Fruit fly (Drosophila melanogaster) whole organism, embryonic: Measurements from ENCODE around the gene CG15283.

Source experiments
- Bgb ChIP-seq: fragments of 200-800 bp; sonication (Bioruptor generic); IDR thresholded peaks from 2 replicates; pipeline ENCODE4 v1.3.6; 2022; ENCODE audit warnings: missing biosample characterization, missing genetic modification characterization; ENCODE audit not compliant: partially characterized antibody
- CG10267 ChIP-seq: fragments of 200-800 bp; sonication (Bioruptor generic); optimal IDR thresholded peaks from 2 replicates; lab custom pipeline; 2018; ENCODE audit warnings: missing biosample characterization, mild to moderate bottlenecking, missing genetic modification characterization, moderate library complexity
- CG10366 ChIP-seq: fragments of 200-800 bp; sonication (Bioruptor generic); IDR thresholded peaks from 2 replicates; pipeline ENCODE4 v1.3.6; 2022; ENCODE audit warnings: missing biosample characterization, missing genetic modification characterization
- CG11085 ChIP-seq: fragments of 200-800 bp; sonication (Bioruptor generic); IDR thresholded peaks from 2 replicates; pipeline ENCODE4 v1.3.6; 2022; ENCODE audit warnings: missing biosample characterization, missing genetic modification characterization
- CG11696 ChIP-seq: fragments of 200-800 bp; sonication (Bioruptor generic); IDR thresholded peaks from 2 replicates; pipeline ENCODE4 v1.3.6; 2022; ENCODE audit warnings: missing biosample characterization, missing genetic modification characterization
- CG12104 ChIP-seq: fragments of 200-800 bp; sonication (Bioruptor generic); optimal IDR thresholded peaks from 3 replicates; lab custom pipeline; 2016; ENCODE audit warnings: missing biosample characterization, missing genetic modification characterization
- CG12299 ChIP-seq: fragments of 200-800 bp; sonication (Bioruptor generic); optimal IDR thresholded peaks from 2 replicates; lab custom pipeline; 2018; ENCODE audit warnings: missing biosample characterization, mild to moderate bottlenecking, missing genetic modification characterization
- CG1603 ChIP-seq: fragments of 200-800 bp; sonication (Bioruptor generic); optimal IDR thresholded peaks from 2 replicates; lab custom pipeline; 2019; ENCODE audit warnings: missing biosample characterization, mild to moderate bottlenecking, missing genetic modification characterization, moderate library complexity
- CG16813 ChIP-seq: fragments of 200-800 bp; sonication (Bioruptor generic); IDR thresholded peaks from 3 replicates; pipeline ENCODE4 v1.3.6; 2022; ENCODE audit warnings: missing biosample characterization, missing genetic modification characterization; ENCODE audit not compliant: partially characterized antibody
- CG31365 ChIP-seq: fragments of 200-800 bp; sonication (Bioruptor generic); optimal IDR thresholded peaks from 2 replicates; lab custom pipeline; 2018; ENCODE audit warnings: missing biosample characterization, mild to moderate bottlenecking, missing genetic modification characterization
- CG31388 ChIP-seq: fragments of 200-800 bp; sonication (Bioruptor generic); optimal IDR thresholded peaks from 2 replicates; lab custom pipeline; 2016; ENCODE audit warnings: missing biosample characterization, missing genetic modification characterization
- CG34376 ChIP-seq: fragments of 200-800 bp; sonication (Bioruptor generic); optimal IDR thresholded peaks from 2 replicates; lab custom pipeline; 2018; ENCODE audit warnings: missing biosample characterization, mild to moderate bottlenecking, missing genetic modification characterization
- CG43689 ChIP-seq: fragments of 200-800 bp; sonication (Bioruptor generic); IDR thresholded peaks from 2 replicates; pipeline ENCODE4 v1.3.6; 2022; ENCODE audit warnings: missing biosample characterization, missing genetic modification characterization
- CG6813 ChIP-seq: fragments of 200-800 bp; sonication (Bioruptor generic); optimal IDR thresholded peaks from 2 replicates; lab custom pipeline; 2017; ENCODE audit warnings: missing biosample characterization, missing genetic modification characterization, mild to moderate bottlenecking, moderate library complexity, missing genetic modification reagents
- CG7786 ChIP-seq: fragments of 200-800 bp; sonication (Bioruptor generic); optimal IDR thresholded peaks from 2 replicates; lab custom pipeline; 2016; ENCODE audit warnings: missing biosample characterization, missing genetic modification characterization
- CG7928 ChIP-seq: fragments of 200-800 bp; sonication (Bioruptor generic); optimal IDR thresholded peaks from 2 replicates; lab custom pipeline; 2017; ENCODE audit warnings: missing biosample characterization, mild to moderate bottlenecking, missing genetic modification characterization
- CG7987 ChIP-seq: fragments of 200-800 bp; sonication (Bioruptor generic); optimal IDR thresholded peaks from 2 replicates; lab custom pipeline; 2018; ENCODE audit warnings: missing biosample characterization, mild to moderate bottlenecking, missing genetic modification characterization, moderate library complexity
- CG8281 ChIP-seq: fragments of 200-800 bp; sonication (Bioruptor generic); optimal IDR thresholded peaks from 2 replicates; lab custom pipeline; 2018; ENCODE audit warnings: missing biosample characterization, mild to moderate bottlenecking, missing genetic modification characterization, moderate library complexity
- D19A ChIP-seq: fragments of 200-800 bp; optimal IDR thresholded peaks from 3 replicates; lab custom pipeline; 2019; ENCODE audit warnings: missing biosample characterization, mild to moderate bottlenecking, missing genetic modification characterization, moderate library complexity
- Dad ChIP-seq: fragments of 200-800 bp; sonication (Bioruptor generic); optimal IDR thresholded peaks from 3 replicates; lab custom pipeline; 2016; ENCODE audit warnings: missing biosample characterization, missing genetic modification characterization
- Dek ChIP-seq: fragments of 200-800 bp; sonication (Bioruptor generic); optimal IDR thresholded peaks from 3 replicates; lab custom pipeline; 2019; ENCODE audit warnings: missing biosample characterization, mild to moderate bottlenecking, missing genetic modification characterization, moderate library complexity
- Gug ChIP-seq: fragments of 200-800 bp; sonication (Bioruptor generic); IDR thresholded peaks from 4 replicates; pipeline ENCODE4 v1.3.6; 2022; ENCODE audit warnings: missing biosample characterization, missing genetic modification characterization
- HmgD ChIP-seq: fragments of 200-800 bp; sonication (Bioruptor generic); optimal IDR thresholded peaks from 3 replicates; lab custom pipeline; 2016; ENCODE audit warnings: missing biosample characterization, missing genetic modification characterization
- Hr78 ChIP-seq, 2 experiments: fragments of 200-800 bp in 1 of 2; fragments of >200 bp in 1 of 2; sonication (Bioruptor generic) in 1 of 2; optimal IDR thresholded peaks; 2 replicates each; lab custom pipeline; 2017 to 2019; ENCODE audit warnings: missing biosample characterization in 2 of 2, missing genetic modification characterization in 2 of 2, mild to moderate bottlenecking in 1 of 2, moderate library complexity in 1 of 2
- Nf-YA ChIP-seq: fragments of 200-800 bp; sonication (Bioruptor generic); IDR thresholded peaks from 2 replicates; pipeline ENCODE4 v1.3.6; 2022; ENCODE audit warnings: missing biosample characterization, missing genetic modification characterization
- Nf-YB ChIP-seq: fragments of 200-800 bp; sonication (Bioruptor generic); optimal IDR thresholded peaks from 3 replicates; lab custom pipeline; 2019; ENCODE audit warnings: missing biosample characterization, mild to moderate bottlenecking, missing genetic modification characterization, moderate library complexity
- Oli ChIP-seq: fragments of 200-800 bp; sonication (Bioruptor generic); optimal IDR thresholded peaks from 2 replicates; lab custom pipeline; 2018; ENCODE audit warnings: missing biosample characterization, mild to moderate bottlenecking, missing genetic modification characterization, moderate library complexity
- Pdp1 ChIP-seq, 2 experiments: fragments of 200-800 bp; sonication (Bioruptor generic); optimal IDR thresholded peaks; 3 replicates each; lab custom pipeline; 2016; ENCODE audit warnings: missing biosample characterization in 2 of 2, missing genetic modification characterization in 2 of 2, mild to moderate bottlenecking in 1 of 2, moderate library complexity in 1 of 2
- Spps ChIP-seq: fragments of 200-800 bp; sonication (Bioruptor generic); optimal IDR thresholded peaks from 2 replicates; lab custom pipeline; 2018; ENCODE audit warnings: missing biosample characterization, mild to moderate bottlenecking, missing genetic modification characterization
- Sry-β ChIP-seq: fragments of 200-800 bp; sonication (Bioruptor generic); optimal IDR thresholded peaks from 2 replicates; lab custom pipeline; 2018; ENCODE audit warnings: missing biosample characterization, mild to moderate bottlenecking, missing genetic modification characterization, moderate library complexity
- TFAM ChIP-seq: fragments of 200-800 bp; sonication (Bioruptor generic); optimal IDR thresholded peaks from 2 replicates; lab custom pipeline; 2017; ENCODE audit warnings: missing biosample characterization, missing genetic modification characterization, inconsistent platforms
- az2 ChIP-seq: fragments of 200-800 bp; sonication (Bioruptor generic); optimal IDR thresholded peaks from 3 replicates; lab custom pipeline; 2016; ENCODE audit warnings: missing biosample characterization, missing genetic modification characterization
- caup ChIP-seq: fragments of 200-800 bp; sonication (Bioruptor generic); optimal IDR thresholded peaks from 3 replicates; lab custom pipeline; 2017; ENCODE audit warnings: missing biosample characterization, mild to moderate bottlenecking, missing genetic modification characterization, moderate library complexity; ENCODE audit not compliant: severe bottlenecking
- cg ChIP-seq: fragments of 200-800 bp; sonication (Bioruptor generic); optimal IDR thresholded peaks from 3 replicates; lab custom pipeline; 2019; ENCODE audit warnings: missing biosample characterization, mild to moderate bottlenecking, missing genetic modification characterization, moderate library complexity
- chinmo ChIP-seq: fragments of 200-800 bp; sonication (Bioruptor generic); IDR thresholded peaks from 4 replicates; pipeline ENCODE4 v1.3.6; 2022; ENCODE audit warnings: missing biosample characterization, missing genetic modification characterization; ENCODE audit not compliant: partially characterized antibody
- ci ChIP-seq: fragments of 200-800 bp; sonication (Bioruptor generic); IDR thresholded peaks from 3 replicates; pipeline ENCODE4 v1.3.6; 2022; ENCODE audit warnings: missing biosample characterization, missing genetic modification characterization
- corto ChIP-seq: fragments of 200-800 bp; sonication (Bioruptor generic); optimal IDR thresholded peaks from 2 replicates; lab custom pipeline; 2016; ENCODE audit warnings: missing biosample characterization, mild to moderate bottlenecking, missing genetic modification characterization, moderate library complexity
- danr ChIP-seq: fragments of 200-800 bp; sonication (Bioruptor generic); IDR thresholded peaks from 2 replicates; pipeline ENCODE4 v1.3.6; 2022; ENCODE audit warnings: missing biosample characterization, missing genetic modification characterization
- dati ChIP-seq: fragments of 200-800 bp; sonication (Bioruptor generic); IDR thresholded peaks from 2 replicates; pipeline ENCODE4 v1.3.6; 2022; ENCODE audit warnings: missing biosample characterization, missing genetic modification characterization
- dysf ChIP-seq: fragments of 200-800 bp; sonication (Bioruptor generic); IDR thresholded peaks from 3 replicates; pipeline ENCODE4 v1.3.6; 2022; ENCODE audit warnings: missing biosample characterization, missing genetic modification characterization
- fru ChIP-seq: fragments of >200 bp; optimal IDR thresholded peaks from 2 replicates; lab custom pipeline; 2017
- ftz-f1 ChIP-seq: fragments of 200-800 bp; sonication (Bioruptor generic); optimal IDR thresholded peaks from 2 replicates; lab custom pipeline; 2016; ENCODE audit warnings: missing biosample characterization, missing genetic modification characterization
- kah ChIP-seq: fragments of 200-800 bp; sonication (Bioruptor generic); optimal IDR thresholded peaks from 2 replicates; lab custom pipeline; 2018; ENCODE audit warnings: missing biosample characterization, mild to moderate bottlenecking, missing genetic modification characterization
- lola ChIP-seq, 3 experiments: fragments of >200 bp in 2 of 3; fragments of 200-800 bp in 1 of 3; sonication (Bioruptor generic) in 1 of 3; optimal IDR thresholded peaks; 2 replicates each; lab custom pipeline; 2017 to 2019; ENCODE audit warnings: missing biosample characterization in 3 of 3, missing genetic modification characterization in 3 of 3, mild to moderate bottlenecking in 1 of 3, moderate library complexity in 1 of 3
- mam ChIP-seq: fragments of 200-800 bp; sonication (Bioruptor generic); optimal IDR thresholded peaks from 3 replicates; lab custom pipeline; 2016; ENCODE audit warnings: missing biosample characterization, missing genetic modification characterization
- odd ChIP-seq: fragments of 200-800 bp; sonication (Bioruptor generic); optimal IDR thresholded peaks from 2 replicates; lab custom pipeline; 2017; ENCODE audit warnings: missing biosample characterization, mild to moderate bottlenecking, missing genetic modification characterization
- psq ChIP-seq: fragments of 200-800 bp; sonication (Bioruptor generic); optimal IDR thresholded peaks from 2 replicates; lab custom pipeline; 2017; ENCODE audit warnings: missing biosample characterization, missing genetic modification characterization
- sens-2 ChIP-seq: fragments of 200-800 bp; sonication (Bioruptor generic); IDR thresholded peaks from 2 replicates; pipeline ENCODE4 v1.3.6; 2022; ENCODE audit warnings: missing biosample characterization, missing genetic modification characterization
- vnd ChIP-seq: fragments of 200-800 bp; sonication (Bioruptor generic); IDR thresholded peaks from 3 replicates; pipeline ENCODE4 v1.3.6; 2022; ENCODE audit warnings: missing biosample characterization, missing genetic modification characterization; ENCODE audit not compliant: partially characterized antibody
- zen ChIP-seq: fragments of 200-800 bp; sonication (Bioruptor generic); optimal IDR thresholded peaks from 3 replicates; lab custom pipeline; 2018; ENCODE audit warnings: missing biosample characterization, mild to moderate bottlenecking, missing genetic modification characterization, moderate library complexity

CG15283 gene

dm6 chr2L:14409428-14409933, 41.2 kb downstream of the CG15283 start, which contains the start of gene elB (continued):
- TF ChIP-seq dati (GFP tag; lab: Robert Waterston, UW) (no peak), D19A (tag; lab: Kevin White, UChicago) (no peak), mam (no peak), corto (GFP tag; lab: Kevin White, UChicago) (no peak), CG6813 (no peak), Dek (tag; lab: Kevin White, UChicago) (no peak), Gug (GFP tag; lab: Robert Waterston, UW) (no peak), CG11696 (GFP tag; lab: Robert Waterston, UW) (no peak; the same call in 1 of the 2 replicates), CG34376 (peak; percentile 55), CG31388 (GFP tag; lab: Kevin White, UChicago) (no peak), cg (GFP tag; lab: Kevin White, UChicago) (no peak), vnd (GFP tag; lab: Robert Waterston, UW) (0 out of 3 replicates have a peak, but pooled peaks have one; percentile 39), odd (GFP tag; lab: Kevin White, UChicago) (no peak), fru (lab: Kevin White, UChicago) (no peak), TFAM (no peak), Sry-β (GFP tag; lab: Kevin White, UChicago) (no peak), lola (GFP tag; optimal IDR thresholded peaks at IDR 0.05; lab: Kevin White, UChicago) (no peak), sens-2 (GFP tag; lab: Robert Waterston, UW) (no peak), CG10267 (tag; lab: Kevin White, UChicago) (no peak), Spps (tag; lab: Kevin White, UChicago) (no peak), CG16813 (no peak), CG10366 (GFP tag; lab: Robert Waterston, UW) (no peak), Oli (no peak), Dad (GFP tag; lab: Kevin White, UChicago) (no peak), zen (no peak), az2 (no peak), HmgD (GFP tag; lab: Kevin White, UChicago) (no peak), ftz-f1 (GFP tag; lab: Kevin White, UChicago) (peak; percentile 76), CG8281 (tag; lab: Kevin White, UChicago) (no peak), Nf-YB (GFP tag; lab: Kevin White, UChicago) (peak; percentile 74), caup (GFP tag; lab: Kevin White, UChicago) (peak; percentile 11), Hr78 (GFP tag; optimal IDR thresholded peaks at IDR 0.05; lab: Kevin White, UChicago) (no peak), CG1603 (no peak), Bgb (peak; percentile 40; the same call in 1 of the 2 replicates), psq (GFP tag; lab: Kevin White, UChicago) (no peak), CG11085 (GFP tag; lab: Robert Waterston, UW) (no peak), danr (GFP tag; lab: Robert Waterston, UW) (no peak), Pdp1 (GFP tag; optimal IDR thresholded peaks at IDR 0.05; lab: Kevin White, UChicago) (peak in 1 of 2 experiments; percentile 22), CG7786 (GFP tag; lab: Kevin White, UChicago) (no peak), chinmo (GFP tag; lab: Robert Waterston, UW) (peak; percentile 96; the same call in 3 of the 4 replicates), ci (peak; percentile 66; the same call in 2 of the 3 replicates), CG43689 (GFP tag; lab: Robert Waterston, UW) (no peak), kah (peak; percentile 91), CG12104 (GFP tag; lab: Kevin White, UChicago) (no peak), CG31365 (peak; percentile 22), Nf-YA (peak; percentile 28; the same call in 1 of the 2 replicates), CG7987 (GFP tag; lab: Kevin White, UChicago) (no peak), CG12299 (tag; lab: Kevin White, UChicago) (no peak), dysf (GFP tag; lab: Robert Waterston, UW) (no peak), CG7928 (no peak)
